Worm (Caenorhabditis elegans): ENCODE measurements around the gene T01D3.1.
A peak's percentile ranks its signal among the peaks of the same experiment; 100 is the strongest.

DNA sequence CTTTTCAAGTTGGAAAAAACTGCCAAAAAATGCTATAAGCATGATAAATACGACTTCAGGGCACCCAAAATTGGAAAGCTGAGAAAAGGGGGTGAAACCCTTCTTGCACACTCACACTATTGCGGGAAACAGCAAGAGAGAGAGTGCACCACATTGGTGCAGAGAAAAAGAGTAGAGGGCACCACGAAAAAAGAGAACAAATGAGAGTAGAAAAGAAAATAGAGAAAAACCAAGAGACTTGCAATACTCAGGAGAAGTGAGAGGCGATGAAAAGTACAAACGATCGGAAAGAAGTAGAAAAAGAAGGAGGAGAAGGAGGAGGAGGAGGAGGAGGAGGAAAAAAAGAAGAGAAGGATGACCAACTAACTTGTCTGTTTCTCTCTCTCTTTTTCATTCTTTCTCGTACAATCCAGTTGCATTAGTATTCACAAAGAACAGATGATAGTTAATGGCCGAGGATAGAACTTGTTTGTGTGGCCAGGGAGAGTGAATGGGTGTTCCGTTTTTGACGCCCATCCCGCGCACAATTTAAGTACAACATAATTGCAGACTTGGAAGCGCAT is 34.4 kb upstream of the T01D3.1 start:
- TF ChIP-seq nhr-11 (tag; optimal IDR thresholded peaks at IDR 0.05): no peak
- peak; percentile 93 for TF ChIP-seq crh-2 (tag; optimal IDR thresholded peaks at IDR 0.05)
- TF ChIP-seq ztf-1 (GFP tag; conservative IDR thresholded peaks at IDR 0.05): no peak
- TF ChIP-seq lsy-2 (tag; optimal IDR thresholded peaks at IDR 0.05): peak; percentile 39 to 80
- no peak for TF ChIP-seq ztf-11 (tag; optimal IDR thresholded peaks at IDR 0.05)
- TF ChIP-seq lin-11 (tag; optimal IDR thresholded peaks at IDR 0.05): no peak
